Worm (Caenorhabditis elegans) whole organism, L4 larva: Measurements from ENCODE around the gene Y102A5C.27.

ENCODE experiments used
- dmd-9 ChIP-seq: fragments of 200-800 bp; sonication (Bioruptor generic); IDR thresholded peaks from 2 replicates; pipeline ENCODE4 v1.3.6; 2022; ENCODE audit warnings: missing genetic modification reagents, missing genetic modification characterization, missing compliant biosample characterization
- mdl-1 ChIP-seq, 2 experiments: fragments of 150-350 bp in 1 of 2; sonication (generic microtip) in 1 of 2; optimal IDR thresholded peaks; 2 replicates each; lab custom pipeline; 2014 to 2017; ENCODE audit warnings: missing biosample characterization in 2 of 2, missing genetic modification characterization in 2 of 2
- mep-1 ChIP-seq: fragments of 150-350 bp; sonication (generic microtip); optimal IDR thresholded peaks from 3 replicates; lab custom pipeline; 2014; ENCODE audit warnings: missing biosample characterization, missing genetic modification characterization
- nhr-11 ChIP-seq: fragments of 150-350 bp; optimal IDR thresholded peaks from 2 replicates; lab custom pipeline; 2014; ENCODE audit warnings: missing biosample characterization, missing genetic modification characterization

ce11 chrV:17019690-17020089 lies 31.2 kb upstream of the Y102A5C.27 start, which contains the start of gene F49H6.17:
- no peak for TF ChIP-seq mep-1 (tag; lab: Kevin White, UChicago)
- TF ChIP-seq mdl-1 (tag; optimal IDR thresholded peaks at IDR 0.05; lab: Kevin White, UChicago) = no peak
- TF ChIP-seq nhr-11 (tag; lab: Kevin White, UChicago) = no peak
- TF ChIP-seq dmd-9 (GFP tag; lab: Robert Waterston, UW) = no peak
